Fruit fly (Drosophila melanogaster) whole organism, embryonic: Measurements from ENCODE around the gene CG18473.
A peak's percentile ranks its signal among the peaks of the same experiment; 100 is the strongest.

Experiments used
- ATbp ChIP-seq: fragments of 200-800 bp; sonication (Bioruptor generic); optimal IDR thresholded peaks from 2 replicates; lab custom pipeline; 2017; ENCODE audit warnings: missing biosample characterization, mild to moderate bottlenecking, missing genetic modification characterization, missing genetic modification reagents
- Awh ChIP-seq: fragments of 200-800 bp; sonication (Bioruptor generic); IDR thresholded peaks from 2 replicates; pipeline ENCODE4, ENCODE4 v1.3.6; 2022; ENCODE audit warnings: missing biosample characterization, missing genetic modification characterization
- CG11456 ChIP-seq: fragments of 200-800 bp; sonication (Bioruptor generic); IDR thresholded peaks from 3 replicates; pipeline ENCODE4 v1.3.6; 2022; ENCODE audit warnings: missing biosample characterization, missing genetic modification characterization
- CG12155 ChIP-seq: fragments of 200-800 bp; sonication (Bioruptor generic); optimal IDR thresholded peaks from 3 replicates; lab custom pipeline; 2016; ENCODE audit warnings: missing biosample characterization, missing genetic modification characterization
- CG12942 ChIP-seq: fragments of 200-800 bp; sonication (Bioruptor generic); optimal IDR thresholded peaks from 3 replicates; lab custom pipeline; 2016; ENCODE audit warnings: missing biosample characterization, missing genetic modification characterization
- CG13123 ChIP-seq: fragments of 200-800 bp; sonication (Bioruptor generic); optimal IDR thresholded peaks from 2 replicates; lab custom pipeline; 2016; ENCODE audit warnings: missing biosample characterization, missing genetic modification characterization
- CG13296 ChIP-seq: fragments of 200-800 bp; sonication (Bioruptor generic); optimal IDR thresholded peaks from 3 replicates; lab custom pipeline; 2018; ENCODE audit warnings: missing biosample characterization, mild to moderate bottlenecking, missing genetic modification characterization
- CG13424 ChIP-seq: fragments of 200-800 bp; sonication (Bioruptor generic); optimal IDR thresholded peaks from 2 replicates; lab custom pipeline; 2019; ENCODE audit warnings: missing biosample characterization, mild to moderate bottlenecking, missing genetic modification characterization, moderate library complexity
- CG13894 ChIP-seq: fragments of 200-800 bp; sonication (Bioruptor generic); optimal IDR thresholded peaks from 3 replicates; lab custom pipeline; 2018; ENCODE audit warnings: missing biosample characterization, mild to moderate bottlenecking, missing genetic modification characterization, moderate library complexity
- CG14050 ChIP-seq: fragments of 200-800 bp; sonication (Bioruptor generic); IDR thresholded peaks from 3 replicates; pipeline ENCODE4 v1.3.6; 2022; ENCODE audit warnings: missing biosample characterization, missing genetic modification characterization
- CG14710 ChIP-seq: fragments of 200-800 bp; sonication (Bioruptor generic); optimal IDR thresholded peaks from 3 replicates; lab custom pipeline; 2019; ENCODE audit warnings: missing biosample characterization, mild to moderate bottlenecking, missing genetic modification characterization, moderate library complexity
- CG14860 ChIP-seq: fragments of 200-800 bp; sonication (Bioruptor generic); IDR thresholded peaks from 3 replicates; pipeline ENCODE4 v1.3.6; 2022; ENCODE audit warnings: missing biosample characterization, missing genetic modification characterization; ENCODE audit not compliant: partially characterized antibody
- CG15011 ChIP-seq: fragments of 200-800 bp; sonication (Bioruptor generic); optimal IDR thresholded peaks from 3 replicates; lab custom pipeline; 2018; ENCODE audit warnings: missing biosample characterization, mild to moderate bottlenecking, missing genetic modification characterization
- CG1603 ChIP-seq: fragments of 200-800 bp; sonication (Bioruptor generic); optimal IDR thresholded peaks from 2 replicates; lab custom pipeline; 2019; ENCODE audit warnings: missing biosample characterization, mild to moderate bottlenecking, missing genetic modification characterization, moderate library complexity
- CG16863 ChIP-seq: fragments of 200-800 bp; sonication (Bioruptor generic); optimal IDR thresholded peaks from 3 replicates; lab custom pipeline; 2016; ENCODE audit warnings: missing biosample characterization, missing genetic modification characterization
- CG18764 ChIP-seq: fragments of 200-800 bp; sonication (Bioruptor generic); optimal IDR thresholded peaks from 3 replicates; lab custom pipeline; 2016; ENCODE audit warnings: missing biosample characterization, missing genetic modification characterization
- CG2116 ChIP-seq: fragments of 200-800 bp; sonication (Bioruptor generic); optimal IDR thresholded peaks from 3 replicates; lab custom pipeline; 2018; ENCODE audit warnings: missing biosample characterization, mild to moderate bottlenecking, missing genetic modification characterization
- CG31365 ChIP-seq: fragments of 200-800 bp; sonication (Bioruptor generic); optimal IDR thresholded peaks from 2 replicates; lab custom pipeline; 2018; ENCODE audit warnings: missing biosample characterization, mild to moderate bottlenecking, missing genetic modification characterization
- CG32767 ChIP-seq: fragments of 200-800 bp; sonication (Bioruptor generic); IDR thresholded peaks from 2 replicates; pipeline ENCODE4 v1.3.6; 2022; ENCODE audit warnings: missing biosample characterization, missing genetic modification characterization
- CG32772 ChIP-seq: fragments of 200-800 bp; sonication (Bioruptor generic); IDR thresholded peaks from 2 replicates; pipeline ENCODE4 v1.3.6; 2022; ENCODE audit warnings: missing biosample characterization, missing genetic modification characterization
- CG4360 ChIP-seq: fragments of 200-800 bp; sonication (Bioruptor generic); IDR thresholded peaks from 2 replicates; pipeline ENCODE4 v1.3.6; 2022; ENCODE audit warnings: missing biosample characterization, missing genetic modification characterization
- CG5180 ChIP-seq: fragments of 200-800 bp; sonication (Bioruptor generic); optimal IDR thresholded peaks from 3 replicates; lab custom pipeline; 2017; ENCODE audit warnings: missing biosample characterization, missing genetic modification characterization, mild to moderate bottlenecking, moderate library complexity, missing genetic modification reagents
- CG6272 ChIP-seq: fragments of 200-800 bp; sonication (Bioruptor generic); IDR thresholded peaks from 2 replicates; pipeline ENCODE4 v1.3.6; 2022; ENCODE audit warnings: missing biosample characterization, missing genetic modification characterization
- CG7271 ChIP-seq: fragments of 200-800 bp; sonication (Bioruptor generic); optimal IDR thresholded peaks from 2 replicates; lab custom pipeline; 2018; ENCODE audit warnings: missing biosample characterization, mild to moderate bottlenecking, missing genetic modification characterization, moderate library complexity
- CG8388 ChIP-seq: fragments of 200-800 bp; sonication (Bioruptor generic); optimal IDR thresholded peaks from 2 replicates; lab custom pipeline; 2019; ENCODE audit warnings: missing biosample characterization, mild to moderate bottlenecking, missing genetic modification characterization, moderate library complexity
- Deaf1 ChIP-seq: fragments of 200-800 bp; optimal IDR thresholded peaks from 3 replicates; lab custom pipeline; 2019; ENCODE audit warnings: missing biosample characterization, mild to moderate bottlenecking, missing genetic modification characterization, moderate library complexity
- Dp ChIP-seq: fragments of 200-800 bp; sonication (Bioruptor generic); optimal IDR thresholded peaks from 2 replicates; lab custom pipeline; 2018; ENCODE audit warnings: missing biosample characterization, mild to moderate bottlenecking, missing genetic modification characterization, moderate library complexity
- HmgZ ChIP-seq: fragments of 200-800 bp; sonication (Bioruptor generic); optimal IDR thresholded peaks from 2 replicates; lab custom pipeline; 2018; ENCODE audit warnings: missing biosample characterization, mild to moderate bottlenecking, missing genetic modification characterization
- Hsf ChIP-seq: fragments of 200-800 bp; sonication (Bioruptor generic); optimal IDR thresholded peaks from 3 replicates; lab custom pipeline; 2016; ENCODE audit warnings: missing biosample characterization, missing genetic modification characterization
- NC2β ChIP-seq: fragments of 200-800 bp; sonication (Bioruptor generic); optimal IDR thresholded peaks from 2 replicates; lab custom pipeline; 2016; ENCODE audit warnings: missing biosample characterization, missing genetic modification characterization
- Nf-YB ChIP-seq: fragments of 200-800 bp; sonication (Bioruptor generic); optimal IDR thresholded peaks from 3 replicates; lab custom pipeline; 2019; ENCODE audit warnings: missing biosample characterization, mild to moderate bottlenecking, missing genetic modification characterization, moderate library complexity
- Rfx ChIP-seq: fragments of 200-800 bp; sonication (Bioruptor generic); IDR thresholded peaks from 2 replicates; pipeline ENCODE4 v1.3.6; 2022; ENCODE audit warnings: missing biosample characterization, missing genetic modification characterization
- Sox100B ChIP-seq: fragments of 200-800 bp; sonication (Bioruptor generic); optimal IDR thresholded peaks from 3 replicates; lab custom pipeline; 2018; ENCODE audit warnings: missing biosample characterization, mild to moderate bottlenecking, missing genetic modification characterization
- Sry-β ChIP-seq: fragments of 200-800 bp; sonication (Bioruptor generic); optimal IDR thresholded peaks from 2 replicates; lab custom pipeline; 2018; ENCODE audit warnings: missing biosample characterization, mild to moderate bottlenecking, missing genetic modification characterization, moderate library complexity
- amos ChIP-seq: fragments of 200-800 bp; sonication (Bioruptor generic); IDR thresholded peaks from 2 replicates; pipeline ENCODE4 v1.3.6; 2022; ENCODE audit warnings: missing biosample characterization, missing genetic modification characterization; ENCODE audit not compliant: partially characterized antibody
- ara ChIP-seq: fragments of 200-800 bp; sonication (Bioruptor generic); IDR thresholded peaks from 2 replicates; pipeline ENCODE4 v1.3.6; 2022; ENCODE audit warnings: missing biosample characterization, missing genetic modification characterization
- corto ChIP-seq: fragments of 200-800 bp; sonication (Bioruptor generic); optimal IDR thresholded peaks from 2 replicates; lab custom pipeline; 2016; ENCODE audit warnings: missing biosample characterization, mild to moderate bottlenecking, missing genetic modification characterization, moderate library complexity
- crp ChIP-seq, 2 experiments: fragments of 200-800 bp; sonication (Bioruptor generic); optimal IDR thresholded peaks; 2 replicates in 1 of 2; 3 replicates in 1 of 2; lab custom pipeline; 2017; ENCODE audit warnings: missing biosample characterization in 2 of 2, missing genetic modification characterization in 2 of 2, mild to moderate bottlenecking in 1 of 2, moderate library complexity in 1 of 2
- disco-r ChIP-seq: fragments of 200-800 bp; sonication (Bioruptor generic); optimal IDR thresholded peaks from 2 replicates; lab custom pipeline; 2016; ENCODE audit warnings: missing biosample characterization, missing genetic modification characterization
- dm ChIP-seq: fragments of 200-800 bp; sonication (Bioruptor generic); optimal IDR thresholded peaks from 3 replicates; lab custom pipeline; 2016; ENCODE audit warnings: missing biosample characterization, missing genetic modification characterization
- fd64A ChIP-seq: fragments of 200-800 bp; sonication (Bioruptor generic); optimal IDR thresholded peaks from 3 replicates; lab custom pipeline; 2018; ENCODE audit warnings: missing biosample characterization, mild to moderate bottlenecking, missing genetic modification characterization
- grau ChIP-seq: fragments of 200-800 bp; optimal IDR thresholded peaks from 3 replicates; lab custom pipeline; 2019; ENCODE audit warnings: missing biosample characterization, mild to moderate bottlenecking, missing genetic modification characterization, moderate library complexity
- jumu ChIP-seq: fragments of 200-800 bp; sonication (Bioruptor generic); optimal IDR thresholded peaks from 3 replicates; lab custom pipeline; 2016; ENCODE audit warnings: missing biosample characterization, missing genetic modification characterization
- mld ChIP-seq: fragments of 200-800 bp; sonication (Bioruptor generic); IDR thresholded peaks from 3 replicates; pipeline ENCODE4 v1.3.6; 2022; ENCODE audit warnings: missing biosample characterization, missing genetic modification characterization; ENCODE audit not compliant: partially characterized antibody
- otp ChIP-seq: fragments of 200-800 bp; sonication (Bioruptor generic); IDR thresholded peaks from 3 replicates; pipeline ENCODE4, ENCODE4 v1.3.6; 2022; ENCODE audit warnings: missing biosample characterization, missing genetic modification characterization
- row ChIP-seq: fragments of 200-800 bp; sonication (Bioruptor generic); IDR thresholded peaks from 3 replicates; pipeline ENCODE4 v1.3.6; 2022; ENCODE audit warnings: missing biosample characterization, missing genetic modification characterization
- slbo ChIP-seq: fragments of 200-800 bp; sonication (Bioruptor generic); IDR thresholded peaks from 2 replicates; pipeline ENCODE4 v1.3.6; 2022; ENCODE audit warnings: missing biosample characterization, missing genetic modification characterization
- z ChIP-seq: fragments of 200-800 bp; sonication (Bioruptor generic); IDR thresholded peaks from 3 replicates; pipeline ENCODE4 v1.3.6; 2022; ENCODE audit warnings: missing biosample characterization, missing genetic modification characterization
- zfh2 ChIP-seq: fragments of 200-800 bp; sonication (Bioruptor generic); optimal IDR thresholded peaks from 2 replicates; lab custom pipeline; 2016; ENCODE audit warnings: missing biosample characterization, missing genetic modification characterization

The CG18473 gene

DNA sequence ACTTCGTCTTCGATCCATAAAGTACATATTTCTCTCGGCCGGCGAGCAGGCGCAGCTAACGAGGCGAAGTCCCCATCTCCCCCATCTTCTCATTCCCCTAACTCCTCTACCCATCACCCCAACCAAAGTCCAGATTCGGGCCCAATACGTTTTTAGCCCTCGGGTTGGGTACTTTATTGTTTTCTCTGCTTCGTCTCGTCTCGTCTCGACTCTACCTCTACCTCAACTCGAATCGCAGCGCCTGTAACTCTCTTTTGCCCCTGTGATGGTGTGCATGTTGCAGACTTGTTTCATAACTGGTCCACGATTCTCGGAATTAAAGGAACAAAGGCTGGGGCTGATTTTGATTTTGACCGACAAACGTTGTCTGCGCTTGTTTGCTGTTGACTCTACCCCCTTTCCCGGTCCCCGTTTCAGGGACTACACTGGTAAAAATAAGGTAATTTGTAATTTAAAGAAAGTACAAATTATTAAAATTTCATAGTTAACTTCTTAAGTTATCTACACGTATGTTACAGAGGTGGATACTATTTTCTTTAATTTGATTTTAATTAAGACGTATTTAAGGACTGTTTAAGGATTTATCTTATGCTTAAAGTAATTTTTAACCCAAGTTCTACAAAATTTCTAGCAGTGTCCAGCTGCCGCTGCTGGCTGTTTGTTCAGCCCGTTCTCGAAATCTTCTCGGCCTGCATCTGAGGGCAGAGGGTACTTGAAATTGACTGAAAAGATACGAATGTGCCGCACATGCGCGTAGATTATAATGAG is 15.7 kb downstream of the CG18473 start (continued):
- peak; percentile 27; the same call in 1 of the 2 replicates for TF ChIP-seq CG32772 (GFP tag; lab: Robert Waterston, UW)
- TF ChIP-seq CG12942 (GFP tag; lab: Kevin White, UChicago) = no peak
- TF ChIP-seq CG16863 (GFP tag; lab: Kevin White, UChicago) = no peak
- TF ChIP-seq Dp = no peak
- TF ChIP-seq jumu (GFP tag; lab: Kevin White, UChicago) = no peak
- TF ChIP-seq CG31365 (tag; lab: Kevin White, UChicago) = no peak
- no peak for TF ChIP-seq disco-r (GFP tag; lab: Kevin White, UChicago)
- peak; percentile 46 for TF ChIP-seq ATbp (GFP tag; lab: Kevin White, UChicago)
- peak; percentile 51 for TF ChIP-seq CG1603 (tag; lab: Kevin White, UChicago)
- peak; percentile 50 for TF ChIP-seq CG13424 (tag; lab: Kevin White, UChicago)
- TF ChIP-seq corto (GFP tag; lab: Kevin White, UChicago) = peak; percentile 95
- no peak for TF ChIP-seq dm (GFP tag; lab: Kevin White, UChicago)
- no peak for TF ChIP-seq Hsf
- no peak for TF ChIP-seq Rfx (GFP tag; lab: Robert Waterston, UW)
- peak; percentile 25 for TF ChIP-seq CG18764
- peak; percentile 59 for TF ChIP-seq grau (tag; lab: Kevin White, UChicago)
- TF ChIP-seq Nf-YB (GFP tag; lab: Kevin White, UChicago) = peak; percentile 51
- TF ChIP-seq Sry-β = no peak
- peak; percentile 70 for TF ChIP-seq Sox100B
- no peak for TF ChIP-seq crp (GFP tag; optimal IDR thresholded peaks at IDR 0.05; lab: Kevin White, UChicago)
- TF ChIP-seq NC2β (GFP tag; lab: Kevin White, UChicago) = no peak
- no peak for TF ChIP-seq CG14860 (GFP tag; lab: Robert Waterston, UW)
- TF ChIP-seq slbo (GFP tag; lab: Robert Waterston, UW) = no peak
- TF ChIP-seq otp (GFP tag; lab: Robert Waterston, UW) = no peak
- TF ChIP-seq CG6272 (GFP tag; lab: Robert Waterston, UW) = 0 out of 2 replicates have a peak, but pooled peaks have one; percentile 7
- no peak for TF ChIP-seq mld (GFP tag; lab: Robert Waterston, UW)
- TF ChIP-seq HmgZ = no peak
- peak; percentile 56; the same call in 1 of the 2 replicates for TF ChIP-seq ara (GFP tag; lab: Robert Waterston, UW)
- TF ChIP-seq z (GFP tag; lab: Robert Waterston, UW) = no peak
- 0 out of 2 replicates have a peak, but pooled peaks have one; percentile 26 for TF ChIP-seq Awh (GFP tag; lab: Robert Waterston, UW)
- TF ChIP-seq CG13296 (GFP tag; lab: Kevin White, UChicago) = no peak
- peak; percentile 22 for TF ChIP-seq CG12155 (GFP tag; lab: Kevin White, UChicago)
- TF ChIP-seq CG13123 (GFP tag; lab: Kevin White, UChicago) = peak; percentile 37
- peak; percentile 87 for TF ChIP-seq CG14710 (tag; lab: Kevin White, UChicago)
- peak; percentile 40 for TF ChIP-seq CG2116 (GFP tag; lab: Kevin White, UChicago)
- TF ChIP-seq amos (GFP tag; lab: Robert Waterston, UW) = no peak
- peak; percentile 61 for TF ChIP-seq CG8388 (GFP tag; lab: Kevin White, UChicago)
- TF ChIP-seq CG13894 = no peak
- TF ChIP-seq CG11456 (GFP tag; lab: Robert Waterston, UW) = no peak
- no peak for TF ChIP-seq CG14050 (GFP tag; lab: Robert Waterston, UW)
- TF ChIP-seq CG5180 (GFP tag; lab: Kevin White, UChicago) = peak; percentile 10
- TF ChIP-seq Deaf1 (tag; lab: Kevin White, UChicago) = peak; percentile 45
- TF ChIP-seq row (GFP tag; lab: Robert Waterston, UW) = peak; percentile 68
- TF ChIP-seq CG4360 (GFP tag; lab: Robert Waterston, UW) = no peak
- no peak for TF ChIP-seq fd64A (GFP tag; lab: Kevin White, UChicago)
- no peak for TF ChIP-seq CG15011 (GFP tag; lab: Kevin White, UChicago)
- no peak for TF ChIP-seq zfh2 (GFP tag; lab: Kevin White, UChicago)
- TF ChIP-seq CG32767 (GFP tag; lab: Robert Waterston, UW) = no peak
- no peak for TF ChIP-seq CG7271 (tag; lab: Kevin White, UChicago)
